Worm (Caenorhabditis elegans) whole organism, L1 larva: ENCODE results near the gene ipla-7.
A peak's percentile ranks its signal among the peaks of the same experiment; 100 is the strongest.

Experiments used
- Y116A8C.19 ChIP-seq: sonication (generic microtip); optimal IDR thresholded peaks from 2 replicates; lab custom pipeline; 2016; ENCODE audit warnings: missing compliant biosample characterization, missing genetic modification characterization, borderline replicate concordance
- ama-1 ChIP-seq: fragments of 150-350 bp; optimal IDR thresholded peaks from 2 replicates; lab custom pipeline; 2014
- ceh-82 ChIP-seq, 3 experiments: fragments of 150-350 bp in 1 of 3; sonication (generic microtip) in 2 of 3; optimal IDR thresholded peaks; 2 replicates each; lab custom pipeline; 2014 to 2017; ENCODE audit warnings: missing biosample characterization in 3 of 3, missing genetic modification characterization in 3 of 3
- ces-1 ChIP-seq: fragments of 150-350 bp; optimal IDR thresholded peaks from 2 replicates; lab custom pipeline; 2014; ENCODE audit warnings: missing biosample characterization, missing genetic modification reagents, missing genetic modification characterization
- fos-1 ChIP-seq: fragments of 150-350 bp; optimal IDR thresholded peaks from 2 replicates; lab custom pipeline; 2014; ENCODE audit warnings: missing biosample characterization, missing genetic modification characterization
- lin-35 ChIP-seq, 2 experiments: fragments of 150-350 bp; optimal IDR thresholded peaks; 2 replicates each; lab custom pipeline; 2014; ENCODE audit warnings: missing biosample characterization in 2 of 2, missing genetic modification characterization in 2 of 2, missing genetic modification reagents in 2 of 2
- lsy-2 ChIP-seq, 2 experiments: fragments of 150-350 bp; optimal IDR thresholded peaks; 2 replicates each; lab custom pipeline; 2014; ENCODE audit warnings: missing biosample characterization in 2 of 2, missing genetic modification characterization in 2 of 2
- mep-1 ChIP-seq: fragments of 150-350 bp; optimal IDR thresholded peaks from 2 replicates; lab custom pipeline; 2014; ENCODE audit warnings: missing biosample characterization, missing genetic modification characterization
- unc-62 ChIP-seq: fragments of 150-350 bp; optimal IDR thresholded peaks from 2 replicates; lab custom pipeline; 2014; ENCODE audit warnings: missing biosample characterization, missing genetic modification reagents, missing genetic modification characterization
- zag-1 ChIP-seq: fragments of 150-350 bp; optimal IDR thresholded peaks from 2 replicates; lab custom pipeline; 2014; ENCODE audit warnings: missing biosample characterization, missing genetic modification characterization

DNA sequence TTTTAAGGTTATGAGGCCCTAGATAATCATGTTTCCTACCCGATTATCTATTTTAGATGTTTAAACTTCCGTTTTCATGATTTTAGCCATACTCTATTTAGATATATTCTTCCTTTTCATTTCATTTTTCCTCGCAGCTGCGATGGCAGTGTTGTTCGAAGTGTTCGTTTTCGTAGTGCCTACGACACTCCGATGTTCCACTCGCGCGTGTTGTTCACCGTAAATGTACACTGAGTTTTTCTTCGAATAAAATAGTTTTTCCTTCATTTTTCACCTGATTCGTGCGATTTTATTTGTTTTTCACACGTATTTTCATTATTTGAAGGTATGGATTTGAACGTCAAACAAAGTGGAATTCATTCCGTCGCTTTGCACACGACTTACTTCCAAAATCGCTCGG is 34.2 kb upstream of the ipla-7 start, which contains the start of gene dis-3:
- TF ChIP-seq lin-35 (GFP tag; optimal IDR thresholded peaks at IDR 0.05; lab: Kevin White, UChicago) (peak in 1 of 2 experiments; percentile 45), unc-62 (GFP tag; lab: Kevin White, UChicago) (no peak), mep-1 (no peak), ceh-82 (tag; optimal IDR thresholded peaks at IDR 0.05; lab: Kevin White, UChicago) (no peak), Y116A8C.19 (no peak), zag-1 (tag; lab: Kevin White, UChicago) (no peak), ces-1 (GFP tag; lab: Kevin White, UChicago) (no peak), ama-1 (lab: Kevin White, UChicago) (no peak), fos-1 (no peak), lsy-2 (tag; optimal IDR thresholded peaks at IDR 0.05; lab: Kevin White, UChicago) (no peak)
